Fruit fly (Drosophila melanogaster): ENCODE data around the gene Coq6.

Coq6 gene

dm6 chr2L:5519846-5520384 lies 12.1 kb downstream of the Coq6 start, which contains the start of the genes CG7382 and cl (continued):
- peak; percentile 41 for TF ChIP-seq CG15514 (GFP tag; optimal IDR thresholded peaks at IDR 0.05)
- no peak for TF ChIP-seq CG8089 (GFP tag; optimal IDR thresholded peaks at IDR 0.05)
- peak; percentile 61; the same call in 1 of the 2 replicates for TF ChIP-seq CG31441 (GFP tag; IDR thresholded peaks at IDR 0.05)
- TF ChIP-seq gem (tag; optimal IDR thresholded peaks at IDR 0.05), result peak; percentile 64
- TF ChIP-seq CG12219 (GFP tag; optimal IDR thresholded peaks at IDR 0.05), result no peak
- peak; percentile 36 for TF ChIP-seq Sox100B (GFP tag; optimal IDR thresholded peaks at IDR 0.05)
- peak; percentile 24 for TF ChIP-seq CG10979 (tag; optimal IDR thresholded peaks at IDR 0.05)
- TF ChIP-seq CG2712 (tag; optimal IDR thresholded peaks at IDR 0.05), result peak; percentile 62
- no peak for TF ChIP-seq tio (GFP tag; optimal IDR thresholded peaks at IDR 0.05)
- TF ChIP-seq CG8290 (GFP tag; optimal IDR thresholded peaks at IDR 0.05), result peak; percentile 46
- no peak for TF ChIP-seq CG8290 (tag; optimal IDR thresholded peaks at IDR 0.05)
- peak; percentile 4 for TF ChIP-seq stwl (tag; optimal IDR thresholded peaks at IDR 0.05)
- peak; percentile 28 for TF ChIP-seq B-H2 (GFP tag; optimal IDR thresholded peaks at IDR 0.05)
- 0 out of 2 replicates have a peak, but pooled peaks have one; percentile 56 for TF ChIP-seq CG14014 (GFP tag; IDR thresholded peaks at IDR 0.05)
- no peak for TF ChIP-seq stc (GFP tag; IDR thresholded peaks at IDR 0.05)
- TF ChIP-seq CG6791 (GFP tag; IDR thresholded peaks at IDR 0.05; ENCODE audit: partially characterized antibody), result no peak
- peak; percentile 61 for TF ChIP-seq CG15601 (tag; optimal IDR thresholded peaks at IDR 0.05)
- peak; percentile 61 for TF ChIP-seq slbo (GFP tag; IDR thresholded peaks at IDR 0.05)
- TF ChIP-seq fru (optimal IDR thresholded peaks at IDR 0.05), result no peak
- peak; percentile 69 for TF ChIP-seq CG3847 (GFP tag; IDR thresholded peaks at IDR 0.05)
- TF ChIP-seq CG9727 (GFP tag; optimal IDR thresholded peaks at IDR 0.05), result peak; percentile 42
- no peak for TF ChIP-seq HLH4C (GFP tag; IDR thresholded peaks at IDR 0.05; ENCODE audit: partially characterized antibody)
- peak; percentile 64 for TF ChIP-seq CG2116 (GFP tag; optimal IDR thresholded peaks at IDR 0.05)
- peak; percentile 43 for TF ChIP-seq sisA (GFP tag; IDR thresholded peaks at IDR 0.05)
- TF ChIP-seq onecut (GFP tag; IDR thresholded peaks at IDR 0.05), result no peak
- TF ChIP-seq fd3F (GFP tag; optimal IDR thresholded peaks at IDR 0.05), result peak; percentile 11
- peak; percentile 22 for TF ChIP-seq CG8924 (tag; optimal IDR thresholded peaks at IDR 0.05)
- TF ChIP-seq CG13894 (tag; optimal IDR thresholded peaks at IDR 0.05), result peak; percentile 41
- TF ChIP-seq grau (tag; optimal IDR thresholded peaks at IDR 0.05), result peak; percentile 66
- TF ChIP-seq CG17361 (GFP tag; IDR thresholded peaks at IDR 0.05), result peak; percentile 68
- TF ChIP-seq CG18599 (GFP tag; optimal IDR thresholded peaks at IDR 0.05), result peak; percentile 36
- TF ChIP-seq Mes4 (GFP tag; optimal IDR thresholded peaks at IDR 0.05), result no peak
- peak; percentile 64 for TF ChIP-seq CG10267 (tag; optimal IDR thresholded peaks at IDR 0.05)
- TF ChIP-seq h (optimal IDR thresholded peaks at IDR 0.05), result no peak
- TF ChIP-seq az2 (GFP tag; optimal IDR thresholded peaks at IDR 0.05), result peak; percentile 54
- TF ChIP-seq CG34376 (GFP tag; optimal IDR thresholded peaks at IDR 0.05), result peak; percentile 33
- peak; percentile 81 for TF ChIP-seq sug (tag; optimal IDR thresholded peaks at IDR 0.05)
- TF ChIP-seq jigr1 (GFP tag; IDR thresholded peaks at IDR 0.05), result no peak
- no peak for TF ChIP-seq Optix (GFP tag; IDR thresholded peaks at IDR 0.05)
- no peak for TF ChIP-seq CG11696 (GFP tag; IDR thresholded peaks at IDR 0.05)
- TF ChIP-seq CG1602 (GFP tag; optimal IDR thresholded peaks at IDR 0.05), result peak; percentile 12
- TF ChIP-seq pan (optimal IDR thresholded peaks at IDR 0.05), result no peak
- TF ChIP-seq pan (GFP tag; optimal IDR thresholded peaks at IDR 0.05 in 1 of 2, IDR thresholded peaks at IDR 0.05 in 1 of 2), result peak in 1 of 2 experiments; percentile 18
- peak; percentile 20 for TF ChIP-seq CG17186 (GFP tag; optimal IDR thresholded peaks at IDR 0.05)
- peak; percentile 76 for TF ChIP-seq CoRest (tag; optimal IDR thresholded peaks at IDR 0.05)
- TF ChIP-seq Antp (GFP tag; optimal IDR thresholded peaks at IDR 0.05), result peak; percentile 9
- peak; percentile 35 for TF ChIP-seq CG15269 (tag; optimal IDR thresholded peaks at IDR 0.05)
- peak; percentile 48 for TF ChIP-seq CG4424 (GFP tag; optimal IDR thresholded peaks at IDR 0.05)
- peak; percentile 42 for TF ChIP-seq zen (tag; optimal IDR thresholded peaks at IDR 0.05)
- no peak for TF ChIP-seq mirr (GFP tag; optimal IDR thresholded peaks at IDR 0.05)
- peak; percentile 34 for TF ChIP-seq CG9817 (tag; optimal IDR thresholded peaks at IDR 0.05)

Data from whole organism, embryonic.